Worm (Caenorhabditis elegans): ENCODE data around the gene F40G12.11.

Gene F40G12.11

ce11 chrV:14316525-14316924 is 30.6 kb downstream of the F40G12.11 start, which contains the start of gene F47B8.2:
F47B8.2 (minus strand) TSS chrV:14316625.
- TF ChIP-seq ttx-3 (tag; optimal IDR thresholded peaks at IDR 0.05) (no peak), K09A11.1 (tag; optimal IDR thresholded peaks at IDR 0.05; ENCODE audit: insufficient read depth) (no peak), unc-55 (GFP tag; optimal IDR thresholded peaks at IDR 0.05) (no peak), syd-9 (tag; optimal IDR thresholded peaks at IDR 0.05) (no peak), sdc-2 (tag; optimal IDR thresholded peaks at IDR 0.05) (no peak), unc-86 (tag; optimal IDR thresholded peaks at IDR 0.05) (no peak), madf-2 (tag; optimal IDR thresholded peaks at IDR 0.05) (no peak), eyg-1 (tag; optimal IDR thresholded peaks at IDR 0.05) (no peak), ahr-1 (tag; optimal IDR thresholded peaks at IDR 0.05) (no peak), tbx-7 (tag; optimal IDR thresholded peaks at IDR 0.05) (no peak), pqm-1 (tag; optimal IDR thresholded peaks at IDR 0.05) (no peak), ceh-14 (tag; optimal IDR thresholded peaks at IDR 0.05) (no peak), dmd-4 (tag; optimal IDR thresholded peaks at IDR 0.05; ENCODE audit: borderline replicate concordance) (no peak), che-1 (tag; optimal IDR thresholded peaks at IDR 0.05) (no peak), ceh-31 (tag; optimal IDR thresholded peaks at IDR 0.05) (no peak), nhr-11 (tag; optimal IDR thresholded peaks at IDR 0.05) (no peak), K02D7.2 (tag; optimal IDR thresholded peaks at IDR 0.05) (no peak), ceh-19 (GFP tag; optimal IDR thresholded peaks at IDR 0.05) (no peak)

- TF ChIP-seq ztf-16 (tag; optimal IDR thresholded peaks at IDR 0.05) (no peak), ceh-45 (GFP tag; IDR thresholded peaks at IDR 0.05) (no peak), hlh-15 (tag; optimal IDR thresholded peaks at IDR 0.05) (no peak), syd-9 (tag; optimal IDR thresholded peaks at IDR 0.05) (no peak), ama-1 (optimal IDR thresholded peaks at IDR 0.05) (no peak), madf-2 (tag; optimal IDR thresholded peaks at IDR 0.05) (no peak), che-1 (tag; optimal IDR thresholded peaks at IDR 0.05) (no peak), ceh-9 (tag; optimal IDR thresholded peaks at IDR 0.05) (no peak), K09A11.1 (tag; optimal IDR thresholded peaks at IDR 0.05; ENCODE audit: insufficient read depth) (no peak), hlh-8 (tag; optimal IDR thresholded peaks at IDR 0.05) (no peak), pqm-1 (tag; optimal IDR thresholded peaks at IDR 0.05) (no peak), fkh-10 (GFP tag; optimal IDR thresholded peaks at IDR 0.05) (no peak), pros-1 (tag; optimal IDR thresholded peaks at IDR 0.05) (no peak), lim-6 (tag; optimal IDR thresholded peaks at IDR 0.05) (no peak), unc-86 (tag; optimal IDR thresholded peaks at IDR 0.05) (no peak), dmd-4 (tag; optimal IDR thresholded peaks at IDR 0.05; ENCODE audit: borderline replicate concordance) (no peak)
Observed at ce11 chrV:14317204-14317603, 31.2 kb downstream of the F40G12.11 start.

- TF ChIP-seq che-1 (tag; optimal IDR thresholded peaks at IDR 0.05) (no peak), ceh-34 (tag; optimal IDR thresholded peaks at IDR 0.05) (no peak), lim-6 (tag; optimal IDR thresholded peaks at IDR 0.05) (no peak), pat-9 (tag; optimal IDR thresholded peaks at IDR 0.05) (no peak), lin-11 (tag; optimal IDR thresholded peaks at IDR 0.05) (no peak), C38D4.7 (GFP tag; optimal IDR thresholded peaks at IDR 0.05) (no peak), ceh-45 (GFP tag; IDR thresholded peaks at IDR 0.05) (no peak), elt-2 (tag; optimal IDR thresholded peaks at IDR 0.05) (no peak), K02D7.2 (tag; optimal IDR thresholded peaks at IDR 0.05) (no peak)
Observed at ce11 chrV:14317621-14318020, 31.6 kb downstream of the F40G12.11 start.

- TF ChIP-seq C08G9.2 (tag; optimal IDR thresholded peaks at IDR 0.05) (peak; percentile 22), sox-4 (tag; optimal IDR thresholded peaks at IDR 0.05) (no peak), mec-3 (tag; optimal IDR thresholded peaks at IDR 0.05; ENCODE audit: borderline replicate concordance) (peak; percentile 76), pha-2 (tag; optimal IDR thresholded peaks at IDR 0.05) (no peak)
Observed at ce11 chrV:14319101-14319781, 33.3 kb downstream of the F40G12.11 start, which contains the start of gene F47B8.13. F47B8.13 (minus strand) TSS chrV:14319731.

Data from whole organism, late embryonic.